Fruit fly (Drosophila melanogaster) whole organism, embryonic: Measurements from ENCODE around the gene CG32260.
A peak's percentile ranks its signal among the peaks of the same experiment; 100 is the strongest.

Source experiments
- Ada2b ChIP-seq: fragments of 200-800 bp; sonication (Bioruptor generic); IDR thresholded peaks from 2 replicates; pipeline ENCODE4 v1.3.6; 2022; ENCODE audit warnings: missing biosample characterization, missing genetic modification characterization
- Blimp-1 ChIP-seq: fragments of 200-800 bp; sonication (Bioruptor generic); optimal IDR thresholded peaks from 3 replicates; lab custom pipeline; 2018; ENCODE audit warnings: missing biosample characterization, missing genetic modification characterization, mild to moderate bottlenecking, moderate library complexity, missing genetic modification reagents
- CG10462 ChIP-seq: fragments of 200-800 bp; sonication (Bioruptor generic); optimal IDR thresholded peaks from 2 replicates; lab custom pipeline; 2016; ENCODE audit warnings: missing biosample characterization, missing genetic modification characterization
- CG10959 ChIP-seq: fragments of 200-800 bp; sonication (Bioruptor generic); IDR thresholded peaks from 2 replicates; pipeline ENCODE4 v1.3.6; 2022; ENCODE audit warnings: missing biosample characterization, missing genetic modification characterization
- CG10979 ChIP-seq: fragments of 200-800 bp; sonication (Bioruptor generic); optimal IDR thresholded peaks from 2 replicates; lab custom pipeline; 2018; ENCODE audit warnings: missing biosample characterization, mild to moderate bottlenecking, missing genetic modification characterization, moderate library complexity
- CG12155 ChIP-seq: fragments of 200-800 bp; sonication (Bioruptor generic); optimal IDR thresholded peaks from 3 replicates; lab custom pipeline; 2016; ENCODE audit warnings: missing biosample characterization, missing genetic modification characterization
- CG13123 ChIP-seq: fragments of 200-800 bp; sonication (Bioruptor generic); optimal IDR thresholded peaks from 2 replicates; lab custom pipeline; 2016; ENCODE audit warnings: missing biosample characterization, missing genetic modification characterization
- CG17328 ChIP-seq: fragments of 200-800 bp; sonication (Bioruptor generic); IDR thresholded peaks from 2 replicates; pipeline ENCODE4 v1.3.6; 2022; ENCODE audit warnings: missing biosample characterization, missing genetic modification characterization
- CG17568 ChIP-seq: fragments of 200-800 bp; sonication (Bioruptor generic); optimal IDR thresholded peaks from 2 replicates; lab custom pipeline; 2018; ENCODE audit warnings: missing biosample characterization, mild to moderate bottlenecking, missing genetic modification characterization, moderate library complexity
- CG2129 ChIP-seq: fragments of 200-800 bp; sonication (Bioruptor generic); IDR thresholded peaks from 2 replicates; pipeline ENCODE4 v1.3.6; 2022; ENCODE audit warnings: missing biosample characterization, missing genetic modification characterization; ENCODE audit not compliant: partially characterized antibody
- CG2678 ChIP-seq: fragments of 200-800 bp; sonication (Bioruptor generic); optimal IDR thresholded peaks from 3 replicates; lab custom pipeline; 2019; ENCODE audit warnings: missing biosample characterization, mild to moderate bottlenecking, missing genetic modification characterization, moderate library complexity
- CG33213 ChIP-seq: fragments of 200-800 bp; sonication (Bioruptor generic); optimal IDR thresholded peaks from 3 replicates; lab custom pipeline; 2016; ENCODE audit warnings: missing biosample characterization, missing genetic modification characterization
- CG4404 ChIP-seq: fragments of 200-800 bp; sonication (Bioruptor generic); IDR thresholded peaks from 2 replicates; pipeline ENCODE4 v1.3.6; 2022; ENCODE audit warnings: missing biosample characterization, missing genetic modification characterization
- CG4424 ChIP-seq: fragments of 200-800 bp; sonication (Bioruptor generic); optimal IDR thresholded peaks from 3 replicates; lab custom pipeline; 2016; ENCODE audit warnings: missing biosample characterization, missing genetic modification characterization
- CG8290 ChIP-seq, 3 experiments: fragments of 200-800 bp; sonication (Bioruptor generic); optimal IDR thresholded peaks; 2 replicates each; lab custom pipeline; 2016 to 2019; ENCODE audit warnings: missing biosample characterization in 3 of 3, missing genetic modification characterization in 3 of 3, mild to moderate bottlenecking in 2 of 3, moderate library complexity in 1 of 3
- CG8924 ChIP-seq: fragments of 200-800 bp; optimal IDR thresholded peaks from 3 replicates; lab custom pipeline; 2019; ENCODE audit warnings: missing biosample characterization, mild to moderate bottlenecking, missing genetic modification characterization, moderate library complexity
- Deaf1 ChIP-seq: fragments of 200-800 bp; optimal IDR thresholded peaks from 3 replicates; lab custom pipeline; 2019; ENCODE audit warnings: missing biosample characterization, mild to moderate bottlenecking, missing genetic modification characterization, moderate library complexity
- Eip74EF ChIP-seq, 2 experiments: fragments of 200-800 bp in 1 of 2; fragments of >200 bp in 1 of 2; sonication (Bioruptor generic) in 1 of 2; optimal IDR thresholded peaks; 2 replicates each; lab custom pipeline; 2017 to 2019; ENCODE audit warnings: missing biosample characterization in 2 of 2, missing genetic modification characterization in 2 of 2, mild to moderate bottlenecking in 1 of 2, moderate library complexity in 1 of 2
- Hmx ChIP-seq: fragments of 200-800 bp; sonication (Bioruptor generic); optimal IDR thresholded peaks from 2 replicates; lab custom pipeline; 2016; ENCODE audit warnings: missing biosample characterization, missing genetic modification characterization
- Jarid2 ChIP-seq: fragments of 200-800 bp; sonication (Bioruptor generic); optimal IDR thresholded peaks from 3 replicates; lab custom pipeline; 2017; ENCODE audit warnings: mild to moderate bottlenecking, missing biosample characterization, missing genetic modification reagents, missing genetic modification characterization
- Kr ChIP-seq: fragments of 200-800 bp; sonication (Bioruptor generic); optimal IDR thresholded peaks from 2 replicates; lab custom pipeline; 2017; ENCODE audit warnings: missing biosample characterization, mild to moderate bottlenecking, missing genetic modification characterization
- Nf-YA ChIP-seq: fragments of 200-800 bp; sonication (Bioruptor generic); IDR thresholded peaks from 2 replicates; pipeline ENCODE4 v1.3.6; 2022; ENCODE audit warnings: missing biosample characterization, missing genetic modification characterization
- Nf-YB ChIP-seq: fragments of 200-800 bp; sonication (Bioruptor generic); optimal IDR thresholded peaks from 3 replicates; lab custom pipeline; 2019; ENCODE audit warnings: missing biosample characterization, mild to moderate bottlenecking, missing genetic modification characterization, moderate library complexity
- Nf-YC ChIP-seq: fragments of 200-800 bp; optimal IDR thresholded peaks from 3 replicates; lab custom pipeline; 2019; ENCODE audit warnings: missing biosample characterization, mild to moderate bottlenecking, missing genetic modification characterization, moderate library complexity
- Oaz ChIP-seq: fragments of 200-800 bp; sonication (Bioruptor generic); IDR thresholded peaks from 2 replicates; pipeline ENCODE4 v1.3.6; 2022; ENCODE audit warnings: missing biosample characterization, missing genetic modification characterization
- Rx ChIP-seq: fragments of 200-800 bp; sonication (Bioruptor generic); IDR thresholded peaks from 2 replicates; pipeline ENCODE4 v1.3.6; 2022; ENCODE audit warnings: missing biosample characterization, missing genetic modification characterization
- YL-1 ChIP-seq: fragments of 200-800 bp; sonication (Bioruptor generic); optimal IDR thresholded peaks from 3 replicates; lab custom pipeline; 2017; ENCODE audit warnings: missing biosample characterization, mild to moderate bottlenecking, missing genetic modification characterization
- az2 ChIP-seq: fragments of 200-800 bp; sonication (Bioruptor generic); optimal IDR thresholded peaks from 3 replicates; lab custom pipeline; 2016; ENCODE audit warnings: missing biosample characterization, missing genetic modification characterization
- crc ChIP-seq: fragments of 200-800 bp; sonication (Bioruptor generic); optimal IDR thresholded peaks from 2 replicates; lab custom pipeline; 2016; ENCODE audit warnings: missing biosample characterization, missing genetic modification characterization
- fd102C ChIP-seq: fragments of 200-800 bp; sonication (Bioruptor generic); optimal IDR thresholded peaks from 2 replicates; lab custom pipeline; 2018; ENCODE audit warnings: missing biosample characterization, mild to moderate bottlenecking, missing genetic modification characterization, moderate library complexity
- fd96Cb ChIP-seq: fragments of 200-800 bp; sonication (Bioruptor generic); optimal IDR thresholded peaks from 2 replicates; lab custom pipeline; 2018; ENCODE audit warnings: missing biosample characterization, mild to moderate bottlenecking, missing genetic modification characterization, moderate library complexity
- ftz-f1 ChIP-seq: fragments of 200-800 bp; sonication (Bioruptor generic); optimal IDR thresholded peaks from 2 replicates; lab custom pipeline; 2016; ENCODE audit warnings: missing biosample characterization, missing genetic modification characterization
- kah ChIP-seq: fragments of 200-800 bp; sonication (Bioruptor generic); optimal IDR thresholded peaks from 2 replicates; lab custom pipeline; 2018; ENCODE audit warnings: missing biosample characterization, mild to moderate bottlenecking, missing genetic modification characterization
- ken ChIP-seq: fragments of 200-800 bp; sonication (Bioruptor generic); IDR thresholded peaks from 3 replicates; pipeline ENCODE4 v1.3.6; 2022; ENCODE audit warnings: missing biosample characterization, missing genetic modification characterization
- lola ChIP-seq, 3 experiments: fragments of >200 bp in 2 of 3; fragments of 200-800 bp in 1 of 3; sonication (Bioruptor generic) in 1 of 3; optimal IDR thresholded peaks; 2 replicates each; lab custom pipeline; 2017 to 2019; ENCODE audit warnings: missing biosample characterization in 3 of 3, missing genetic modification characterization in 3 of 3, mild to moderate bottlenecking in 1 of 3, moderate library complexity in 1 of 3
- lov ChIP-seq, 2 experiments: fragments of 200-800 bp in 1 of 2; fragments of >200 bp in 1 of 2; sonication (Bioruptor generic) in 1 of 2; IDR thresholded peaks in 1 of 2; optimal IDR thresholded peaks in 1 of 2; 2 replicates in 1 of 2; 3 replicates in 1 of 2; pipeline versions ENCODE4 v1.3.6 to Lab custom; 2017 to 2022; ENCODE audit warnings: missing biosample characterization in 1 of 2, missing genetic modification characterization in 1 of 2
- nom ChIP-seq: fragments of 200-800 bp; sonication (Bioruptor generic); optimal IDR thresholded peaks from 2 replicates; lab custom pipeline; 2017; ENCODE audit warnings: missing biosample characterization, missing genetic modification characterization, mild to moderate bottlenecking, moderate library complexity, missing genetic modification reagents
- odd ChIP-seq: fragments of 200-800 bp; sonication (Bioruptor generic); optimal IDR thresholded peaks from 2 replicates; lab custom pipeline; 2017; ENCODE audit warnings: missing biosample characterization, mild to moderate bottlenecking, missing genetic modification characterization
- pros ChIP-seq: fragments of 200-800 bp; sonication (Bioruptor generic); optimal IDR thresholded peaks from 3 replicates; lab custom pipeline; 2019; ENCODE audit warnings: missing biosample characterization, mild to moderate bottlenecking, missing genetic modification characterization, moderate library complexity
- rib ChIP-seq: fragments of 200-800 bp; sonication (Bioruptor generic); IDR thresholded peaks from 2 replicates; pipeline ENCODE4 v1.3.6; 2022; ENCODE audit warnings: missing biosample characterization, missing genetic modification characterization
- sens ChIP-seq: fragments of 200-800 bp; sonication (Bioruptor generic); peaks from one replicate; lab custom pipeline; 2016; ENCODE audit warnings: missing biosample characterization, missing genetic modification characterization
- shn ChIP-seq: fragments of 200-800 bp; sonication (Bioruptor generic); optimal IDR thresholded peaks from 3 replicates; lab custom pipeline; 2016; ENCODE audit warnings: missing biosample characterization, missing genetic modification characterization
- sima ChIP-seq: fragments of 200-800 bp; sonication (Bioruptor generic); optimal IDR thresholded peaks from 2 replicates; lab custom pipeline; 2016; ENCODE audit warnings: missing biosample characterization, missing genetic modification characterization
- sqz ChIP-seq: fragments of 200-800 bp; sonication (Bioruptor generic); optimal IDR thresholded peaks from 3 replicates; lab custom pipeline; 2018; ENCODE audit warnings: missing biosample characterization, mild to moderate bottlenecking, missing genetic modification characterization
- trem ChIP-seq: fragments of 200-800 bp; optimal IDR thresholded peaks from 3 replicates; lab custom pipeline; 2019; ENCODE audit warnings: missing biosample characterization, mild to moderate bottlenecking, missing genetic modification characterization, moderate library complexity
- z ChIP-seq: fragments of 200-800 bp; sonication (Bioruptor generic); IDR thresholded peaks from 3 replicates; pipeline ENCODE4 v1.3.6; 2022; ENCODE audit warnings: missing biosample characterization, missing genetic modification characterization
- zf30C ChIP-seq: fragments of 200-800 bp; sonication (Bioruptor generic); optimal IDR thresholded peaks from 3 replicates; lab custom pipeline; 2018; ENCODE audit warnings: missing biosample characterization, mild to moderate bottlenecking, missing genetic modification characterization

CG32260 gene

dm6 chr3L:4158361-4158760 lies 16.2 kb downstream of the CG32260 start (continued):
- TF ChIP-seq fd96Cb (tag; lab: Kevin White, UChicago): peak; percentile 19
- TF ChIP-seq CG4404 (GFP tag; lab: Robert Waterston, UW): peak; percentile 76
- peak; percentile 55; the same call in 1 of the 2 replicates for TF ChIP-seq CG10959 (GFP tag; lab: Robert Waterston, UW)
- TF ChIP-seq CG10462 (GFP tag; lab: Kevin White, UChicago): no peak
- peak; percentile 53 for TF ChIP-seq fd102C (GFP tag; lab: Kevin White, UChicago)
- TF ChIP-seq shn (GFP tag; lab: Kevin White, UChicago): no peak
- TF ChIP-seq lola (GFP tag; optimal IDR thresholded peaks at IDR 0.05; lab: Kevin White, UChicago): peak in 1 of 3 experiments; percentile 58
- TF ChIP-seq lov (optimal IDR thresholded peaks at IDR 0.05; lab: Kevin White, UChicago): no peak
- TF ChIP-seq lov (GFP tag; IDR thresholded peaks at IDR 0.05; lab: Robert Waterston, UW): 0 out of 3 replicates have a peak, but pooled peaks have one; percentile 17
- no peak for TF ChIP-seq CG8290 (GFP tag; optimal IDR thresholded peaks at IDR 0.05; lab: Kevin White, UChicago)
- TF ChIP-seq CG8290 (tag; optimal IDR thresholded peaks at IDR 0.05; lab: Kevin White, UChicago): no peak
- peak; percentile 60 for TF ChIP-seq CG4424 (GFP tag; lab: Kevin White, UChicago)
- no peak for TF ChIP-seq odd
- TF ChIP-seq trem: peak; percentile 37
- peak; percentile 67 for TF ChIP-seq CG10979 (tag; lab: Kevin White, UChicago)
- TF ChIP-seq Nf-YA (GFP tag; lab: Robert Waterston, UW): no peak
- TF ChIP-seq Rx (GFP tag; lab: Robert Waterston, UW): no peak
- no peak for TF ChIP-seq rib (GFP tag; lab: Robert Waterston, UW)

dm6 chr3L:4159264-4159663 lies 17.1 kb downstream of the CG32260 start:
- peak; percentile 94 for TF ChIP-seq pros
- peak; percentile 30 for TF ChIP-seq CG12155 (GFP tag; lab: Kevin White, UChicago)
- no peak for TF ChIP-seq Ada2b (GFP tag; lab: Robert Waterston, UW)
- no peak for TF ChIP-seq Hmx (GFP tag; lab: Kevin White, UChicago)
- TF ChIP-seq sens: peak; percentile 66
- peak; percentile 93 for TF ChIP-seq Nf-YB (GFP tag; lab: Kevin White, UChicago)
- TF ChIP-seq Nf-YC (tag; lab: Kevin White, UChicago): peak; percentile 88
- peak; percentile 25 for TF ChIP-seq zf30C (GFP tag; lab: Kevin White, UChicago)
- TF ChIP-seq sqz (GFP tag; lab: Kevin White, UChicago): peak; percentile 48
- TF ChIP-seq z (GFP tag; lab: Robert Waterston, UW): peak; percentile 60; the same call in 1 of the 3 replicates

DNA sequence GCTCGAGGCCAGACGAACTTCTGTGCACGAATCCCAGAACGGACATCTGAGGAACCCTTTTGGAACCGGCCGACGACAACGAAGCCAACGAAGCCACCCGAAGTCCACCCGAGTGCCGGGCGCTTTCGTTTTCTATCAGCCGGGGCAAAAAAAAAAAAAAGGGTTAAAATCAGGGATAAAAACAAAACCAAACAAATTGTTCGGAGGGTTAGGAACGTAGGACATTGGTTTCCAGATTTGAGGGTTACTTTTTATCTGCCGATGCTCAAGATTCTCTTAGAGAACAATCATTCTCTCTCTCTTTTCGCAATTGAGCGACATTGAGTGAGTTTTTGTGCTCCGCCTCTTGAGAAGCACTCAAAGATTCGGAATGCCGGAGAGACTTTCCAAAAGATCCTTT lies 18.8 kb downstream of the CG32260 start, which contains the start of gene nab:
Gene nab, minus strand, starts transcription at position 7 of the 400 bp plus-strand sequence.
- TF ChIP-seq Deaf1 (tag; lab: Kevin White, UChicago) (peak; percentile 92), CG2678 (tag; lab: Kevin White, UChicago) (no peak), Eip74EF (GFP tag; optimal IDR thresholded peaks at IDR 0.05; lab: Kevin White, UChicago) (no peak), kah (no peak), Blimp-1 (peak; percentile 31), CG17328 (0 out of 2 replicates have a peak, but pooled peaks have one; percentile 7), YL-1 (no peak), CG8924 (tag; lab: Kevin White, UChicago) (no peak), nom (GFP tag; lab: Kevin White, UChicago) (peak; percentile 13), az2 (GFP tag; lab: Kevin White, UChicago) (no peak), Jarid2 (GFP tag; lab: Kevin White, UChicago) (peak; percentile 0), CG33213 (no peak), CG13123 (GFP tag; lab: Kevin White, UChicago) (no peak), CG2129 (GFP tag; lab: Robert Waterston, UW) (no peak), CG17568 (GFP tag; lab: Kevin White, UChicago) (no peak), Oaz (GFP tag; lab: Robert Waterston, UW) (no peak), crc (GFP tag; lab: Kevin White, UChicago) (no peak), sima (GFP tag; lab: Kevin White, UChicago) (no peak), Kr (peak; percentile 56), pros (peak; percentile 91), sqz (GFP tag; lab: Kevin White, UChicago) (peak; percentile 25), ken (GFP tag; lab: Robert Waterston, UW) (no peak), ftz-f1 (no peak)
